Fruit fly (Drosophila melanogaster): ENCODE data around the gene CG32052.

The CG32052 gene

dm6 chr3L:9853895-9854470 lies 67.1 kb downstream of the CG32052 start:
- no peak for TF ChIP-seq CG17801 (GFP tag; optimal IDR thresholded peaks at IDR 0.05; ENCODE audit: partially characterized antibody)

dm6 chr3L:9854583-9855519 lies 68.0 kb downstream of the CG32052 start, which contains the start of gene RasGAP1:
Gene RasGAP1, minus strand, starts transcription at chr3L:9855285.
- TF ChIP-seq CG17801 (GFP tag; optimal IDR thresholded peaks at IDR 0.05; ENCODE audit: partially characterized antibody), result peak; percentile 8

- TF ChIP-seq CG17801 (GFP tag; optimal IDR thresholded peaks at IDR 0.05; ENCODE audit: partially characterized antibody), result peak; percentile 95
Measured at dm6 chr3L:9855784-9856426, 69.1 kb downstream of the CG32052 start.

dm6 chr3L:9856430-9857218 lies 69.8 kb downstream of the CG32052 start:
- peak; percentile 58 for TF ChIP-seq CG17801 (GFP tag; optimal IDR thresholded peaks at IDR 0.05; ENCODE audit: partially characterized antibody)

Measured in ovary, adult (tissue).